Fruit fly (Drosophila melanogaster): ENCODE results near the gene dj-1beta.

Gene dj-1beta

dm6 chr3R:30801463-30801862 lies 5.5 kb upstream of the dj-1beta start:
- no peak for TF ChIP-seq Pif1A (GFP tag; optimal IDR thresholded peaks at IDR 0.05)
- no peak for TF ChIP-seq Ets98B (GFP tag; IDR thresholded peaks at IDR 0.05)
- TF ChIP-seq fd96Ca (GFP tag; IDR thresholded peaks at IDR 0.05): no peak
- TF ChIP-seq CG17806 (tag; optimal IDR thresholded peaks at IDR 0.05): no peak
- no peak for TF ChIP-seq EcR (GFP tag; optimal IDR thresholded peaks at IDR 0.05)
- TF ChIP-seq CG4496 (GFP tag; IDR thresholded peaks at IDR 0.05): no peak

DNA sequence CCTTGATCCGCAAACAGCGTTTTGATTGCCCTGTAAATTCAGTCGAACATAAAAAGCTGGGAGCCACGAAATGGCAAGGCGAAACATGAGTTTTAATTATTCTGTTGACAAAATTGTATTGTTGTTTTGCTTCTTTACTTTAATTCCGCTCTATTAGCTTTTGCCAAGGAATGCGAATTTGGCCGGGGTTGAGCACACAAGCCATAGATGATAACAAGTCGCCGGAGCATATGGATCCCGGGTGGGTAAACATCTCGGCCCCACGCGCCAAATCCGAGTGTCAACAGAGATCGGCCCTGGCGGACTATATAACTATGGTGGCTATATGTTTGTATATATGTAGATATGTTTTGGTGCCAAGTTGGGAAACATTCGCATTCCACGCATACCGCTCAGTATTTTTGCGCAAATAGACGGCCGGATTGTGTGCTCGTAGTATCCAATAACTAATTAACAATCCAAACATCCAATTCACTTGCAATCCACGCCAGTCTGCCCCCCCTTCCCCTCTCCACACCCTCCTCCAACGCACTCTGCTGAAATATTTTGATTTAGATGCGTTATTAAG lies 4.7 kb upstream of the dj-1beta start:
- no peak for TF ChIP-seq CG8159 (tag; optimal IDR thresholded peaks at IDR 0.05)
- no peak for TF ChIP-seq fd96Ca (GFP tag; IDR thresholded peaks at IDR 0.05)
- 0 out of 2 replicates have a peak, but pooled peaks have one; percentile 24 for TF ChIP-seq CG32121 (GFP tag; IDR thresholded peaks at IDR 0.05)
- no peak for TF ChIP-seq CG12605 (GFP tag; IDR thresholded peaks at IDR 0.05)

- TF ChIP-seq CG17806 (tag; optimal IDR thresholded peaks at IDR 0.05) (no peak), CG8159 (tag; optimal IDR thresholded peaks at IDR 0.05) (no peak), gl (tag; optimal IDR thresholded peaks at IDR 0.05) (no peak), CG8301 (tag; optimal IDR thresholded peaks at IDR 0.05) (no peak), CG12605 (GFP tag; IDR thresholded peaks at IDR 0.05) (peak; percentile 20; the same call in 1 of the 2 replicates)
Measured at dm6 chr3R:30802779-30803178, 4.1 kb upstream of the dj-1beta start.

dm6 chr3R:30803212-30803814 lies 3.6 kb upstream of the dj-1beta start:
- TF ChIP-seq CG12605 (GFP tag; IDR thresholded peaks at IDR 0.05) (0 out of 2 replicates have a peak, but pooled peaks have one; percentile 12), CG9948 (tag; optimal IDR thresholded peaks at IDR 0.05) (no peak)

DNA sequence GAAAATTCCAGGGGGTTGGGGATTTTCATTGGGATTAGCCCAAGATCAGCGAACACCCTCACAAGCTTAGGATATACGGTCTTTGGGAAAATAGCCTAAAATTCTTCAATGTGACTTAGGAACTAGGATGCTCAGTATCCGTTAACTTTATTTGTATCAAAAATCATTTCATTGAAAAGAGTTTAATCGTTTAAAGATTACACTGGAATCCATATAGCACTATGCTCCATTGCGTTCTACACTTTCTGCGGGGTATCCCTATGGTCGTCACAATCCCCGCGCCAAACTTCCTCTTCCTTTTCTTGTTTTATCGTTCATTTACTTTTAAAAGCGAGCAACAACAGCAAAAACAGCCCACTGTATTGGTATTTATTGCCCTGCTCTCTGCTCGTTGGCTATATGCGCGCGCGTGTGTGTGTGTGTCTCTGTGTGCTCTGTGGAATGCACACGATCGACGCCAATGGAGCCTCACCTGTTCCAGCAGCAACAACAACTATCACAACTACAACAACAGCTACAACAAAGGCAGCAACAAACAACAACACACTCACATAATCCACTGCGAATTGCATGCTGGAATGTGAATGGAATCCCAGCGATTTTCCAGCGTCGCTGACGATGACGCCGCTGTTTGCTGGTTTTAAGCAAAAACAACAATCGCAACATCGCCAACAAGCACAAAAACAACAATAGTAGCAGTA lies 3.0 kb upstream of the dj-1beta start:
- TF ChIP-seq Snoo (tag; optimal IDR thresholded peaks at IDR 0.05): peak; percentile 70
- TF ChIP-seq CG8301 (tag; optimal IDR thresholded peaks at IDR 0.05): peak; percentile 83
- peak; percentile 76 for TF ChIP-seq CG32121 (GFP tag; IDR thresholded peaks at IDR 0.05)
- TF ChIP-seq D1 (tag; optimal IDR thresholded peaks at IDR 0.05): no peak
- peak; percentile 63 for TF ChIP-seq CG10348 (GFP tag; IDR thresholded peaks at IDR 0.05)
- peak; percentile 91 for TF ChIP-seq EcR (GFP tag; optimal IDR thresholded peaks at IDR 0.05)
- peak; percentile 84 for TF ChIP-seq CG9948 (tag; optimal IDR thresholded peaks at IDR 0.05)
- peak; percentile 68; the same call in 1 of the 2 replicates for TF ChIP-seq rn (GFP tag; IDR thresholded peaks at IDR 0.05)
- peak; percentile 43 for TF ChIP-seq gl (tag; optimal IDR thresholded peaks at IDR 0.05)
- TF ChIP-seq CG34367 (tag; optimal IDR thresholded peaks at IDR 0.05): peak; percentile 76
- TF ChIP-seq CG14655 (GFP tag; optimal IDR thresholded peaks at IDR 0.05): peak; percentile 90
- TF ChIP-seq CG8159 (tag; optimal IDR thresholded peaks at IDR 0.05): peak; percentile 86
- TF ChIP-seq CG4496 (GFP tag; IDR thresholded peaks at IDR 0.05): peak; percentile 84
- peak; percentile 77 for TF ChIP-seq Pif1A (GFP tag; optimal IDR thresholded peaks at IDR 0.05)
- 0 out of 2 replicates have a peak, but pooled peaks have one; percentile 9 for TF ChIP-seq CG12605 (GFP tag; IDR thresholded peaks at IDR 0.05)
- peak; percentile 25 for TF ChIP-seq CG13204 (GFP tag; optimal IDR thresholded peaks at IDR 0.05)
- peak; percentile 73 for TF ChIP-seq CG17806 (tag; optimal IDR thresholded peaks at IDR 0.05)
- TF ChIP-seq Pif1B (GFP tag; optimal IDR thresholded peaks at IDR 0.05): peak; percentile 79
- TF ChIP-seq fd96Ca (GFP tag; IDR thresholded peaks at IDR 0.05): peak; percentile 87
- TF ChIP-seq Ets98B (GFP tag; IDR thresholded peaks at IDR 0.05): peak; percentile 68
- TF ChIP-seq CG15710 (tag; optimal IDR thresholded peaks at IDR 0.05): peak; percentile 86

- TF ChIP-seq D1 (tag; optimal IDR thresholded peaks at IDR 0.05): no peak
- peak; percentile 76 for TF ChIP-seq CG12605 (GFP tag; IDR thresholded peaks at IDR 0.05)
- TF ChIP-seq Pif1A (GFP tag; optimal IDR thresholded peaks at IDR 0.05): peak; percentile 72
- TF ChIP-seq CG9948 (tag; optimal IDR thresholded peaks at IDR 0.05): peak; percentile 62
- peak; percentile 72 for TF ChIP-seq CG8159 (tag; optimal IDR thresholded peaks at IDR 0.05)
- TF ChIP-seq CG32121 (GFP tag; IDR thresholded peaks at IDR 0.05): peak; percentile 85
- peak; percentile 13 for TF ChIP-seq gl (tag; optimal IDR thresholded peaks at IDR 0.05)
- no peak for TF ChIP-seq EcR (GFP tag; optimal IDR thresholded peaks at IDR 0.05)
- TF ChIP-seq Ets98B (GFP tag; IDR thresholded peaks at IDR 0.05): peak; percentile 72
- peak; percentile 56 for TF ChIP-seq CG34367 (tag; optimal IDR thresholded peaks at IDR 0.05)
- TF ChIP-seq CG14655 (GFP tag; optimal IDR thresholded peaks at IDR 0.05): peak; percentile 83
- TF ChIP-seq CG13204 (GFP tag; optimal IDR thresholded peaks at IDR 0.05): no peak
- TF ChIP-seq fd96Ca (GFP tag; IDR thresholded peaks at IDR 0.05): no peak
- TF ChIP-seq rn (GFP tag; IDR thresholded peaks at IDR 0.05): peak; percentile 37; the same call in 1 of the 2 replicates
- TF ChIP-seq Pif1B (GFP tag; optimal IDR thresholded peaks at IDR 0.05): peak; percentile 11
- peak; percentile 45; the same call in 1 of the 2 replicates for TF ChIP-seq CG10348 (GFP tag; IDR thresholded peaks at IDR 0.05)
- TF ChIP-seq CG17806 (tag; optimal IDR thresholded peaks at IDR 0.05): peak; percentile 74
- peak; percentile 76 for TF ChIP-seq CG15710 (tag; optimal IDR thresholded peaks at IDR 0.05)
- TF ChIP-seq CG4496 (GFP tag; IDR thresholded peaks at IDR 0.05): peak; percentile 84
- TF ChIP-seq CG8301 (tag; optimal IDR thresholded peaks at IDR 0.05): peak; percentile 78
- TF ChIP-seq Snoo (tag; optimal IDR thresholded peaks at IDR 0.05): peak; percentile 22
Measured at dm6 chr3R:30805196-30805595, 1.7 kb upstream of the dj-1beta start.
